Fruit fly (Drosophila melanogaster) whole organism, embryonic: ENCODE data around the gene dtn.

Experiments
- ATbp ChIP-seq: fragments of 200-800 bp; sonication (Bioruptor generic); optimal IDR thresholded peaks from 2 replicates; lab custom pipeline; 2017; ENCODE audit warnings: missing biosample characterization, mild to moderate bottlenecking, missing genetic modification characterization, missing genetic modification reagents
- Abd-B ChIP-seq: fragments of 200-800 bp; sonication (Bioruptor generic); optimal IDR thresholded peaks from 2 replicates; lab custom pipeline; 2018; ENCODE audit warnings: missing biosample characterization, mild to moderate bottlenecking, missing genetic modification characterization, moderate library complexity
- Ada2b ChIP-seq: fragments of 200-800 bp; sonication (Bioruptor generic); IDR thresholded peaks from 2 replicates; pipeline ENCODE4 v1.3.6; 2022; ENCODE audit warnings: missing biosample characterization, missing genetic modification characterization
- Adf1 ChIP-seq: fragments of 200-800 bp; sonication (Bioruptor generic); IDR thresholded peaks from 2 replicates; pipeline ENCODE4 v1.3.6; 2022; ENCODE audit warnings: missing biosample characterization, missing genetic modification characterization
- C15 ChIP-seq: fragments of 200-800 bp; sonication (Bioruptor generic); IDR thresholded peaks from 3 replicates; pipeline ENCODE4 v1.3.6; 2022; ENCODE audit warnings: missing biosample characterization, missing genetic modification characterization
- CG1024 ChIP-seq: fragments of 200-800 bp; sonication (Bioruptor generic); IDR thresholded peaks from 2 replicates; pipeline ENCODE4 v1.3.6; 2022; ENCODE audit warnings: missing biosample characterization, missing genetic modification characterization
- CG10267 ChIP-seq: fragments of 200-800 bp; sonication (Bioruptor generic); optimal IDR thresholded peaks from 2 replicates; lab custom pipeline; 2018; ENCODE audit warnings: missing biosample characterization, mild to moderate bottlenecking, missing genetic modification characterization, moderate library complexity
- CG10366 ChIP-seq: fragments of 200-800 bp; sonication (Bioruptor generic); IDR thresholded peaks from 2 replicates; pipeline ENCODE4 v1.3.6; 2022; ENCODE audit warnings: missing biosample characterization, missing genetic modification characterization
- CG10654 ChIP-seq: fragments of 200-800 bp; sonication (Bioruptor generic); optimal IDR thresholded peaks from 2 replicates; lab custom pipeline; 2016; ENCODE audit warnings: missing biosample characterization, missing genetic modification characterization
- CG12104 ChIP-seq: fragments of 200-800 bp; sonication (Bioruptor generic); optimal IDR thresholded peaks from 3 replicates; lab custom pipeline; 2016; ENCODE audit warnings: missing biosample characterization, missing genetic modification characterization
- CG13296 ChIP-seq: fragments of 200-800 bp; sonication (Bioruptor generic); optimal IDR thresholded peaks from 3 replicates; lab custom pipeline; 2018; ENCODE audit warnings: missing biosample characterization, mild to moderate bottlenecking, missing genetic modification characterization
- CG13775 ChIP-seq: fragments of 200-800 bp; sonication (Bioruptor generic); optimal IDR thresholded peaks from 3 replicates; lab custom pipeline; 2017; ENCODE audit warnings: missing biosample characterization, mild to moderate bottlenecking, missing genetic modification characterization
- CG16863 ChIP-seq: fragments of 200-800 bp; sonication (Bioruptor generic); optimal IDR thresholded peaks from 3 replicates; lab custom pipeline; 2016; ENCODE audit warnings: missing biosample characterization, missing genetic modification characterization
- CG31365 ChIP-seq: fragments of 200-800 bp; sonication (Bioruptor generic); optimal IDR thresholded peaks from 2 replicates; lab custom pipeline; 2018; ENCODE audit warnings: missing biosample characterization, mild to moderate bottlenecking, missing genetic modification characterization
- CG31441 ChIP-seq: fragments of 200-800 bp; sonication (Bioruptor generic); IDR thresholded peaks from 2 replicates; pipeline ENCODE4 v1.3.6; 2022; ENCODE audit warnings: missing biosample characterization, missing genetic modification characterization
- CG32532 ChIP-seq: fragments of 200-800 bp; sonication (Bioruptor generic); IDR thresholded peaks from 2 replicates; pipeline ENCODE4 v1.3.6; 2022; ENCODE audit warnings: missing biosample characterization, missing genetic modification characterization
- CG32767 ChIP-seq: fragments of 200-800 bp; sonication (Bioruptor generic); IDR thresholded peaks from 2 replicates; pipeline ENCODE4 v1.3.6; 2022; ENCODE audit warnings: missing biosample characterization, missing genetic modification characterization
- CG33557 ChIP-seq: fragments of 200-800 bp; sonication (Bioruptor generic); optimal IDR thresholded peaks from 2 replicates; lab custom pipeline; 2019; ENCODE audit warnings: missing biosample characterization, mild to moderate bottlenecking, missing genetic modification characterization, moderate library complexity
- CG34376 ChIP-seq: fragments of 200-800 bp; sonication (Bioruptor generic); optimal IDR thresholded peaks from 2 replicates; lab custom pipeline; 2018; ENCODE audit warnings: missing biosample characterization, mild to moderate bottlenecking, missing genetic modification characterization
- CG3726 ChIP-seq: fragments of 200-800 bp; sonication (Bioruptor generic); IDR thresholded peaks from 3 replicates; pipeline ENCODE4, ENCODE4 v1.3.6; 2022; ENCODE audit warnings: missing biosample characterization, missing genetic modification characterization
- CG3847 ChIP-seq: fragments of 200-800 bp; sonication (Bioruptor generic); IDR thresholded peaks from 2 replicates; pipeline ENCODE4 v1.3.6; 2022; ENCODE audit warnings: missing biosample characterization, missing genetic modification characterization
- CG6689 ChIP-seq: fragments of 200-800 bp; sonication (Bioruptor generic); IDR thresholded peaks from 2 replicates; pipeline ENCODE4 v1.3.6; 2022; ENCODE audit warnings: missing biosample characterization, missing genetic modification characterization
- Eip74EF ChIP-seq, 2 experiments: fragments of 200-800 bp in 1 of 2; fragments of >200 bp in 1 of 2; sonication (Bioruptor generic) in 1 of 2; optimal IDR thresholded peaks; 2 replicates each; lab custom pipeline; 2017 to 2019; ENCODE audit warnings: missing biosample characterization in 2 of 2, missing genetic modification characterization in 2 of 2, mild to moderate bottlenecking in 1 of 2, moderate library complexity in 1 of 2
- Fer3 ChIP-seq: fragments of 200-800 bp; sonication (Bioruptor generic); optimal IDR thresholded peaks from 2 replicates; lab custom pipeline; 2018; ENCODE audit warnings: missing biosample characterization, mild to moderate bottlenecking, missing genetic modification characterization, moderate library complexity
- HLHmδ ChIP-seq: fragments of 200-800 bp; sonication (Bioruptor generic); optimal IDR thresholded peaks from 2 replicates; lab custom pipeline; 2018; ENCODE audit warnings: missing biosample characterization, mild to moderate bottlenecking, missing genetic modification characterization, moderate library complexity
- Hand ChIP-seq: fragments of 200-800 bp; sonication (Bioruptor generic); optimal IDR thresholded peaks from 2 replicates; lab custom pipeline; 2017; ENCODE audit warnings: mild to moderate bottlenecking, missing biosample characterization, missing genetic modification reagents, missing genetic modification characterization
- Med ChIP-seq: fragments of 200-800 bp; sonication (Bioruptor generic); peaks from one replicate; lab custom pipeline; 2016; ENCODE audit warnings: missing biosample characterization, missing genetic modification characterization, mild to moderate bottlenecking, inconsistent platforms, moderate library complexity
- Oaz ChIP-seq: fragments of 200-800 bp; sonication (Bioruptor generic); IDR thresholded peaks from 2 replicates; pipeline ENCODE4 v1.3.6; 2022; ENCODE audit warnings: missing biosample characterization, missing genetic modification characterization
- YL-1 ChIP-seq: fragments of 200-800 bp; sonication (Bioruptor generic); optimal IDR thresholded peaks from 3 replicates; lab custom pipeline; 2017; ENCODE audit warnings: missing biosample characterization, mild to moderate bottlenecking, missing genetic modification characterization
- amos ChIP-seq: fragments of 200-800 bp; sonication (Bioruptor generic); IDR thresholded peaks from 2 replicates; pipeline ENCODE4 v1.3.6; 2022; ENCODE audit warnings: missing biosample characterization, missing genetic modification characterization; ENCODE audit not compliant: partially characterized antibody
- cato ChIP-seq: fragments of 200-800 bp; sonication (Bioruptor generic); optimal IDR thresholded peaks from 2 replicates; lab custom pipeline; 2016; ENCODE audit warnings: missing biosample characterization, missing genetic modification characterization, borderline replicate concordance
- chn ChIP-seq: fragments of 200-800 bp; sonication (Bioruptor generic); optimal IDR thresholded peaks from 2 replicates; lab custom pipeline; 2016; ENCODE audit warnings: missing biosample characterization, missing genetic modification characterization
- ems ChIP-seq: fragments of 200-800 bp; sonication (Bioruptor generic); optimal IDR thresholded peaks from 3 replicates; lab custom pipeline; 2016; ENCODE audit warnings: missing biosample characterization, missing genetic modification characterization
- eve ChIP-seq, 2 experiments: fragments of >200 bp; optimal IDR thresholded peaks; 2 replicates each; lab custom pipeline; 2017; ENCODE audit warnings: missing biosample characterization in 2 of 2, missing genetic modification characterization in 2 of 2
- gsb ChIP-seq: fragments of 200-800 bp; sonication (Bioruptor generic); IDR thresholded peaks from 2 replicates; pipeline ENCODE4 v1.3.6; 2022; ENCODE audit warnings: missing biosample characterization, missing genetic modification characterization
- h ChIP-seq: fragments of >200 bp; optimal IDR thresholded peaks from 2 replicates; lab custom pipeline; 2017
- ham ChIP-seq: fragments of 200-800 bp; sonication (Bioruptor generic); IDR thresholded peaks from 2 replicates; pipeline ENCODE4 v1.3.6; 2022; ENCODE audit warnings: missing biosample characterization, missing genetic modification characterization
- ind ChIP-seq: fragments of 200-800 bp; sonication (Bioruptor generic); optimal IDR thresholded peaks from 3 replicates; lab custom pipeline; 2016; ENCODE audit warnings: missing biosample characterization, missing genetic modification characterization
- jigr1 ChIP-seq: fragments of 200-800 bp; sonication (Bioruptor generic); IDR thresholded peaks from 3 replicates; pipeline ENCODE4 v1.3.6; 2022; ENCODE audit warnings: missing biosample characterization, missing genetic modification characterization
- jing ChIP-seq: fragments of 200-800 bp; sonication (Bioruptor generic); optimal IDR thresholded peaks from 2 replicates; lab custom pipeline; 2018; ENCODE audit warnings: missing biosample characterization, mild to moderate bottlenecking, missing genetic modification characterization
- kay ChIP-seq: fragments of 200-800 bp; sonication (Bioruptor generic); optimal IDR thresholded peaks from 2 replicates; lab custom pipeline; 2016; ENCODE audit warnings: missing biosample characterization, missing genetic modification characterization
- lbe ChIP-seq: fragments of 200-800 bp; sonication (Bioruptor generic); optimal IDR thresholded peaks from 2 replicates; lab custom pipeline; 2016; ENCODE audit warnings: missing biosample characterization, mild to moderate bottlenecking, missing genetic modification characterization
- nerfin-1 ChIP-seq: fragments of 200-800 bp; sonication (Bioruptor generic); optimal IDR thresholded peaks from 3 replicates; lab custom pipeline; 2019; ENCODE audit warnings: missing biosample characterization, mild to moderate bottlenecking, missing genetic modification characterization, moderate library complexity
- odd ChIP-seq: fragments of 200-800 bp; sonication (Bioruptor generic); optimal IDR thresholded peaks from 2 replicates; lab custom pipeline; 2017; ENCODE audit warnings: missing biosample characterization, mild to moderate bottlenecking, missing genetic modification characterization
- onecut ChIP-seq: fragments of 200-800 bp; sonication (Bioruptor generic); IDR thresholded peaks from 2 replicates; pipeline ENCODE4 v1.3.6; 2022; ENCODE audit warnings: missing biosample characterization, missing genetic modification characterization
- scrt ChIP-seq: fragments of 200-800 bp; sonication (Bioruptor generic); optimal IDR thresholded peaks from 2 replicates; lab custom pipeline; 2018; ENCODE audit warnings: missing biosample characterization, mild to moderate bottlenecking, missing genetic modification characterization, moderate library complexity
- sisA ChIP-seq: fragments of 200-800 bp; sonication (Bioruptor generic); IDR thresholded peaks from 2 replicates; pipeline ENCODE4 v1.3.6; 2022; ENCODE audit warnings: missing biosample characterization, missing genetic modification characterization
- tap ChIP-seq: fragments of 200-800 bp; optimal IDR thresholded peaks from 3 replicates; lab custom pipeline; 2019; ENCODE audit warnings: missing biosample characterization, mild to moderate bottlenecking, missing genetic modification characterization, moderate library complexity
- zfh1 ChIP-seq: fragments of 200-800 bp; sonication (Bioruptor generic); IDR thresholded peaks from 3 replicates; pipeline ENCODE4 v1.3.6; 2022; ENCODE audit warnings: missing biosample characterization, missing genetic modification characterization

dtn gene

dm6 chrX:6224225-6225190 is 939 bp upstream of the dtn start, which contains the start of gene sqh (continued):
- peak; percentile 82 for TF ChIP-seq ind (GFP tag; lab: Kevin White, UChicago)
- TF ChIP-seq ems (GFP tag; lab: Kevin White, UChicago), result peak; percentile 60
- TF ChIP-seq nerfin-1 (tag; lab: Kevin White, UChicago), result peak; percentile 80
- TF ChIP-seq jing (GFP tag; lab: Kevin White, UChicago), result peak; percentile 74
- peak; percentile 8; the same call in 1 of the 2 replicates for TF ChIP-seq amos (GFP tag; lab: Robert Waterston, UW)
- no peak for TF ChIP-seq h
- no peak for TF ChIP-seq HLHmδ (GFP tag; lab: Kevin White, UChicago)
- peak; percentile 85 for TF ChIP-seq jigr1
- peak; percentile 85 for TF ChIP-seq CG13775 (GFP tag; lab: Kevin White, UChicago)
- TF ChIP-seq Oaz (GFP tag; lab: Robert Waterston, UW), result peak; percentile 82
- TF ChIP-seq CG6689, result peak; percentile 95
- peak; percentile 92 for TF ChIP-seq CG32532 (GFP tag; lab: Robert Waterston, UW)
- TF ChIP-seq Eip74EF (GFP tag; optimal IDR thresholded peaks at IDR 0.05; lab: Kevin White, UChicago), result peak in 1 of 2 experiments; percentile 88
- TF ChIP-seq CG34376, result peak; percentile 83
- peak; percentile 89 for TF ChIP-seq zfh1
- peak; percentile 64 for TF ChIP-seq Adf1
- TF ChIP-seq gsb (GFP tag; lab: Robert Waterston, UW), result peak; percentile 79
- TF ChIP-seq Med (GFP tag; lab: Kevin White, UChicago), result peak; percentile 94
- peak; percentile 82 for TF ChIP-seq CG3726
- peak; percentile 72 for TF ChIP-seq ham (GFP tag; lab: Robert Waterston, UW)
- peak; percentile 77 for TF ChIP-seq CG31441
- TF ChIP-seq CG12104 (GFP tag; lab: Kevin White, UChicago), result peak; percentile 78
- peak; percentile 54 for TF ChIP-seq YL-1 (GFP tag; lab: Kevin White, UChicago)
- peak; percentile 83 for TF ChIP-seq onecut
- peak; percentile 92 for TF ChIP-seq odd (GFP tag; lab: Kevin White, UChicago)
- peak; percentile 38; the same call in 1 of the 2 replicates for TF ChIP-seq CG1024
- peak; percentile 99 for TF ChIP-seq kay
- peak; percentile 91 for TF ChIP-seq CG13296
- no peak for TF ChIP-seq scrt
- peak; percentile 13 for TF ChIP-seq CG16863 (GFP tag; lab: Kevin White, UChicago)
- peak; percentile 77 for TF ChIP-seq tap
- peak; percentile 85 for TF ChIP-seq Fer3 (tag; lab: Kevin White, UChicago)
- TF ChIP-seq Abd-B (GFP tag; lab: Kevin White, UChicago), result peak; percentile 85
- TF ChIP-seq CG32767 (GFP tag; lab: Robert Waterston, UW), result peak; percentile 89
- peak; percentile 78 for TF ChIP-seq C15 (GFP tag; lab: Robert Waterston, UW)
- TF ChIP-seq lbe, result peak; percentile 75
- TF ChIP-seq CG3847, result peak; percentile 93
- peak; percentile 86 for TF ChIP-seq Hand
- TF ChIP-seq Ada2b (GFP tag; lab: Robert Waterston, UW), result peak; percentile 87
- peak; percentile 72 for TF ChIP-seq CG10654 (GFP tag; lab: Kevin White, UChicago)
- peak; percentile 62 for TF ChIP-seq cato (GFP tag; lab: Kevin White, UChicago)
- no peak for TF ChIP-seq eve (GFP tag; optimal IDR thresholded peaks at IDR 0.05; lab: Kevin White, UChicago)
- TF ChIP-seq ATbp (GFP tag; lab: Kevin White, UChicago), result peak; percentile 80
- peak; percentile 69 for TF ChIP-seq chn (GFP tag; lab: Kevin White, UChicago)
- peak; percentile 82 for TF ChIP-seq CG33557 (GFP tag; lab: Kevin White, UChicago)
- TF ChIP-seq sisA (GFP tag; lab: Robert Waterston, UW), result peak; percentile 84
- peak; percentile 89 for TF ChIP-seq CG10366 (GFP tag; lab: Robert Waterston, UW)
- TF ChIP-seq CG10267 (tag; lab: Kevin White, UChicago), result peak; percentile 64
- peak; percentile 50 for TF ChIP-seq CG31365
